Worm (Caenorhabditis elegans): ENCODE measurements around the gene lys-2.

- TF ChIP-seq hmg-1.2 (GFP tag; IDR thresholded peaks at IDR 0.05) (no peak), ama-1 (optimal IDR thresholded peaks at IDR 0.05) (no peak), ama-1 (GFP tag; optimal IDR thresholded peaks at IDR 0.05) (no peak), efl-1 (GFP tag; optimal IDR thresholded peaks at IDR 0.05) (no peak), dpl-1 (GFP tag; optimal IDR thresholded peaks at IDR 0.05) (no peak), B0019.2 (GFP tag; conservative IDR thresholded peaks at IDR 0.05) (no peak), Y53G8AR.9 (GFP tag; conservative IDR thresholded peaks at IDR 0.05) (no peak), nhr-90 (tag; optimal IDR thresholded peaks at IDR 0.05) (no peak), lin-35 (GFP tag; optimal IDR thresholded peaks at IDR 0.05) (no peak), F55B11.4 (tag; optimal IDR thresholded peaks at IDR 0.05; ENCODE audit: borderline replicate concordance, insufficient read depth) (no peak), F52B5.7 (tag; optimal IDR thresholded peaks at IDR 0.05) (no peak), mel-28 (tag; optimal IDR thresholded peaks at IDR 0.05; ENCODE audit: borderline replicate concordance) (no peak), unc-62 (GFP tag; optimal IDR thresholded peaks at IDR 0.05) (no peak), snpc-4 (GFP tag; optimal IDR thresholded peaks at IDR 0.05) (no peak), snpc-4 (tag; optimal IDR thresholded peaks at IDR 0.05) (no peak), snpc-3.4 (tag; optimal IDR thresholded peaks at IDR 0.05) (no peak)
Measured at ce11 chrV:10244018-10244720, 37.1 kb downstream of the lys-2 start.

Data from whole organism, young adult.